Worm (Caenorhabditis elegans): Measurements from ENCODE around the gene orc-3.

DNA sequence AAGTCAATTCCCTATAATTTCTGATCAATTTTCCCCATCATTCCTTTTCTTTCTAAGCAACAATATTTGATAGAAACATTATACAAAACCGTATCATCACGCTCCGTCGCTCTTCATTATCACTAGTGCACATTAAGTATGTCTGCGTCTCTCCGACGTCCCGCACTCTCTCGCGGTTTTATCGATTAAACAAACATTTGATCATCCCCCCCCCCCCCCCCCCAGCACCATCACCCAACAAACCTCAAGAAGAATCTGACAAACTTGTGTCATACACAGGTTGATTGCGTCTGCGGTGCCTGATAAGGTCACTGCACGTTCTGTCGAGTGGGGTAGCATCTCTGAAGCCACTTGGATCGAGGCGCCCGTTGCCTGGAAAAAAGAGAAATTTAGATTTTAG lies 12.1 kb downstream of the orc-3 start:
- TF ChIP-seq snpc-4 (tag; optimal IDR thresholded peaks at IDR 0.05) (no peak), ama-1 (optimal IDR thresholded peaks at IDR 0.05) (no peak), alr-1 (tag; optimal IDR thresholded peaks at IDR 0.05) (no peak), dmd-4 (tag; optimal IDR thresholded peaks at IDR 0.05) (no peak)
